Worm (Caenorhabditis elegans): ENCODE measurements around the gene srr-1.

- TF ChIP-seq unc-39 (tag; optimal IDR thresholded peaks at IDR 0.05) (no peak), fkh-10 (GFP tag; optimal IDR thresholded peaks at IDR 0.05) (no peak), nhr-77 (tag; optimal IDR thresholded peaks at IDR 0.05) (no peak), nhr-28 (tag; optimal IDR thresholded peaks at IDR 0.05) (peak; percentile 18), fos-1 (tag; optimal IDR thresholded peaks at IDR 0.05) (no peak), jun-1 (tag; optimal IDR thresholded peaks at IDR 0.05) (no peak), ceh-20 (GFP tag; IDR thresholded peaks at IDR 0.05) (no peak), mdl-1 (tag; optimal IDR thresholded peaks at IDR 0.05) (peak in 1 of 2 experiments; percentile 34), ceh-28 (tag; optimal IDR thresholded peaks at IDR 0.05) (no peak), skn-1 (tag; optimal IDR thresholded peaks at IDR 0.05) (no peak), mep-1 (tag; optimal IDR thresholded peaks at IDR 0.05) (peak; percentile 27)
Measured at ce11 chrV:13009843-13010242, 43.7 kb downstream of the srr-1 start.
